Worm (Caenorhabditis elegans) whole organism, L1 larva: Measurements from ENCODE around the gene gem-1.

Experiments
- blmp-1 ChIP-seq: fragments of 150-350 bp; optimal IDR thresholded peaks from 2 replicates; lab custom pipeline; 2014; ENCODE audit warnings: missing biosample characterization, missing genetic modification characterization
- ceh-82 ChIP-seq, 3 experiments: fragments of 150-350 bp in 1 of 3; sonication (generic microtip) in 2 of 3; optimal IDR thresholded peaks; 2 replicates each; lab custom pipeline; 2014 to 2017; ENCODE audit warnings: missing biosample characterization in 3 of 3, missing genetic modification characterization in 3 of 3
- jun-1 ChIP-seq: fragments of 150-350 bp; optimal IDR thresholded peaks from 2 replicates; lab custom pipeline; 2014; ENCODE audit warnings: missing biosample characterization, missing genetic modification reagents, missing genetic modification characterization
- nhr-77 ChIP-seq: fragments of 150-350 bp; optimal IDR thresholded peaks from 2 replicates; lab custom pipeline; 2014; ENCODE audit warnings: missing biosample characterization, missing genetic modification characterization
- sox-4 ChIP-seq: sonication (generic microtip); optimal IDR thresholded peaks from 2 replicates; lab custom pipeline; 2016; ENCODE audit warnings: missing genetic modification characterization, missing compliant biosample characterization

DNA sequence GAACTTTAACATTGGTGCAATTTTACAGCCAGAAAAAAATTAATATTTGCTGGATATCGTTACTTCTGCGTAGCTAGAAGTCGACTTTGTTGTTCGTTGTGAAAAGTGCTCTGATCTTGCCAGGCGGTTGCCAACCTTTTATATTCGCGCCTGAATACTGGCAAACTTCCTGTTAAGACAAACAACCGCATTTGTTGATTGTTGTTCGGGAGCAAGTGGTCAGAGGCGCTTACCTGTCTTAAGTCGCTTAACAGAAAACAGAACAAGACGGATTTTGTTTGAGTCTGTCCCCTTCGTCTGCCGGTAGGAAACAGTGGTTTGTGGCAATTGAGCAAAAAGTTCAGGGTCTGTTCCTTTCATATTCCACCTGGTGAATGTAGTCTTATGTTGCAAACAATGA lies 14.3 kb downstream of the gem-1 start, which contains the start of gene C49F8.15:
- TF ChIP-seq nhr-77 (tag; lab: Kevin White, UChicago), result no peak
- no peak for TF ChIP-seq ceh-82 (tag; optimal IDR thresholded peaks at IDR 0.05; lab: Kevin White, UChicago)
- TF ChIP-seq blmp-1 (tag; lab: Kevin White, UChicago), result no peak
- TF ChIP-seq jun-1, result no peak
- no peak for TF ChIP-seq sox-4
